Fruit fly (Drosophila melanogaster) whole organism, embryonic: ENCODE measurements around the gene Ubc6.
A peak's percentile ranks its signal among the peaks of the same experiment; 100 is the strongest.

ENCODE experiments used
- Antp ChIP-seq: fragments of 200-800 bp; sonication (Bioruptor generic); optimal IDR thresholded peaks from 3 replicates; lab custom pipeline; 2016; ENCODE audit warnings: missing biosample characterization, missing genetic modification characterization
- BtbVII ChIP-seq: fragments of 200-800 bp; sonication (Bioruptor generic); optimal IDR thresholded peaks from 3 replicates; lab custom pipeline; 2017; ENCODE audit warnings: missing biosample characterization, mild to moderate bottlenecking, missing genetic modification characterization
- CG10462 ChIP-seq: fragments of 200-800 bp; sonication (Bioruptor generic); optimal IDR thresholded peaks from 2 replicates; lab custom pipeline; 2016; ENCODE audit warnings: missing biosample characterization, missing genetic modification characterization
- CG10543 ChIP-seq: fragments of 200-800 bp; sonication (Bioruptor generic); optimal IDR thresholded peaks from 3 replicates; lab custom pipeline; 2017; ENCODE audit warnings: missing biosample characterization, mild to moderate bottlenecking, missing genetic modification characterization, moderate library complexity
- CG10654 ChIP-seq: fragments of 200-800 bp; sonication (Bioruptor generic); optimal IDR thresholded peaks from 2 replicates; lab custom pipeline; 2016; ENCODE audit warnings: missing biosample characterization, missing genetic modification characterization
- CG11247 ChIP-seq: fragments of 200-800 bp; sonication (Bioruptor generic); IDR thresholded peaks from 2 replicates; pipeline ENCODE4 v1.3.6; 2022; ENCODE audit warnings: missing biosample characterization, missing genetic modification characterization
- CG12219 ChIP-seq: fragments of 200-800 bp; sonication (Bioruptor generic); optimal IDR thresholded peaks from 3 replicates; lab custom pipeline; 2018; ENCODE audit warnings: missing biosample characterization, mild to moderate bottlenecking, missing genetic modification characterization
- CG15269 ChIP-seq: fragments of 200-800 bp; sonication (Bioruptor generic); optimal IDR thresholded peaks from 2 replicates; lab custom pipeline; 2018; ENCODE audit warnings: missing biosample characterization, mild to moderate bottlenecking, missing genetic modification characterization, moderate library complexity
- CG16779 ChIP-seq: fragments of 200-800 bp; sonication (Bioruptor generic); IDR thresholded peaks from 2 replicates; pipeline ENCODE4 v1.3.6; 2022; ENCODE audit warnings: missing biosample characterization, missing genetic modification characterization
- CG17829 ChIP-seq: fragments of 200-800 bp; optimal IDR thresholded peaks from 2 replicates; lab custom pipeline; 2019; ENCODE audit warnings: missing biosample characterization, mild to moderate bottlenecking, missing genetic modification characterization, moderate library complexity
- CG17912 ChIP-seq: fragments of 200-800 bp; sonication (Bioruptor generic); optimal IDR thresholded peaks from 2 replicates; lab custom pipeline; 2018; ENCODE audit warnings: missing biosample characterization, mild to moderate bottlenecking, missing genetic modification characterization
- CG2120 ChIP-seq: fragments of 200-800 bp; sonication (Bioruptor generic); optimal IDR thresholded peaks from 3 replicates; lab custom pipeline; 2016; ENCODE audit warnings: missing biosample characterization, missing genetic modification characterization
- CG2712 ChIP-seq: fragments of 200-800 bp; optimal IDR thresholded peaks from 3 replicates; lab custom pipeline; 2019; ENCODE audit warnings: missing biosample characterization, mild to moderate bottlenecking, missing genetic modification characterization, moderate library complexity
- CG31224 ChIP-seq: fragments of 200-800 bp; sonication (Bioruptor generic); IDR thresholded peaks from 2 replicates; pipeline ENCODE4 v1.3.6; 2022; ENCODE audit warnings: missing biosample characterization, missing genetic modification characterization
- CG4282 ChIP-seq: fragments of 200-800 bp; sonication (Bioruptor generic); optimal IDR thresholded peaks from 2 replicates; lab custom pipeline; 2016; ENCODE audit warnings: missing biosample characterization, missing genetic modification characterization
- CG6272 ChIP-seq: fragments of 200-800 bp; sonication (Bioruptor generic); IDR thresholded peaks from 2 replicates; pipeline ENCODE4 v1.3.6; 2022; ENCODE audit warnings: missing biosample characterization, missing genetic modification characterization
- CG8281 ChIP-seq: fragments of 200-800 bp; sonication (Bioruptor generic); optimal IDR thresholded peaks from 2 replicates; lab custom pipeline; 2018; ENCODE audit warnings: missing biosample characterization, mild to moderate bottlenecking, missing genetic modification characterization, moderate library complexity
- CkIIα-i1 ChIP-seq: fragments of 200-800 bp; sonication (Bioruptor generic); IDR thresholded peaks from 2 replicates; pipeline ENCODE4 v1.3.6; 2022; ENCODE audit warnings: missing biosample characterization, missing genetic modification characterization
- CrebB ChIP-seq: fragments of 200-800 bp; sonication (Bioruptor generic); optimal IDR thresholded peaks from 3 replicates; lab custom pipeline; 2018; ENCODE audit warnings: missing biosample characterization, mild to moderate bottlenecking, missing genetic modification characterization
- D ChIP-seq, 2 experiments: fragments of 200-800 bp in 1 of 2; fragments of >200 bp in 1 of 2; sonication (Bioruptor generic) in 1 of 2; optimal IDR thresholded peaks; 2 replicates in 1 of 2; 3 replicates in 1 of 2; lab custom pipeline; 2017; ENCODE audit warnings: mild to moderate bottlenecking in 1 of 2, missing biosample characterization in 1 of 2, missing genetic modification characterization in 1 of 2, missing genetic modification reagents in 1 of 2
- Dp ChIP-seq: fragments of 200-800 bp; sonication (Bioruptor generic); optimal IDR thresholded peaks from 2 replicates; lab custom pipeline; 2018; ENCODE audit warnings: missing biosample characterization, mild to moderate bottlenecking, missing genetic modification characterization, moderate library complexity
- Elba2 ChIP-seq: fragments of 200-800 bp; sonication (Bioruptor generic); optimal IDR thresholded peaks from 3 replicates; lab custom pipeline; 2016; ENCODE audit warnings: missing biosample characterization, missing genetic modification characterization
- Ets65A ChIP-seq: fragments of 200-800 bp; sonication (Bioruptor generic); peaks from one replicate; lab custom pipeline; 2016; ENCODE audit warnings: missing biosample characterization, missing genetic modification characterization
- Fer3 ChIP-seq: fragments of 200-800 bp; sonication (Bioruptor generic); optimal IDR thresholded peaks from 2 replicates; lab custom pipeline; 2018; ENCODE audit warnings: missing biosample characterization, mild to moderate bottlenecking, missing genetic modification characterization, moderate library complexity
- Jarid2 ChIP-seq: fragments of 200-800 bp; sonication (Bioruptor generic); optimal IDR thresholded peaks from 3 replicates; lab custom pipeline; 2017; ENCODE audit warnings: mild to moderate bottlenecking, missing biosample characterization, missing genetic modification reagents, missing genetic modification characterization
- Mad ChIP-seq: fragments of 200-800 bp; sonication (Bioruptor generic); optimal IDR thresholded peaks from 2 replicates; lab custom pipeline; 2016; ENCODE audit warnings: missing biosample characterization, missing genetic modification characterization
- Med ChIP-seq: fragments of 200-800 bp; sonication (Bioruptor generic); peaks from one replicate; lab custom pipeline; 2016; ENCODE audit warnings: missing biosample characterization, missing genetic modification characterization, mild to moderate bottlenecking, inconsistent platforms, moderate library complexity
- Mes4 ChIP-seq: fragments of 200-800 bp; sonication (Bioruptor generic); optimal IDR thresholded peaks from 2 replicates; lab custom pipeline; 2016; ENCODE audit warnings: missing biosample characterization, missing genetic modification characterization
- Oli ChIP-seq: fragments of 200-800 bp; sonication (Bioruptor generic); optimal IDR thresholded peaks from 2 replicates; lab custom pipeline; 2018; ENCODE audit warnings: missing biosample characterization, mild to moderate bottlenecking, missing genetic modification characterization, moderate library complexity
- Pdp1 ChIP-seq, 2 experiments: fragments of 200-800 bp; sonication (Bioruptor generic); optimal IDR thresholded peaks; 3 replicates each; lab custom pipeline; 2016; ENCODE audit warnings: missing biosample characterization in 2 of 2, missing genetic modification characterization in 2 of 2, mild to moderate bottlenecking in 1 of 2, moderate library complexity in 1 of 2
- Side ChIP-seq: fragments of 200-800 bp; sonication (Bioruptor generic); optimal IDR thresholded peaks from 2 replicates; lab custom pipeline; 2016; ENCODE audit warnings: missing biosample characterization, missing genetic modification characterization
- Trl ChIP-seq, 3 experiments: fragments of >200 bp in 2 of 3; fragments of 200-800 bp in 1 of 3; sonication (Bioruptor generic) in 1 of 3; optimal IDR thresholded peaks; 2 replicates in 1 of 3; 3 replicates in 2 of 3; lab custom pipeline; 2016 to 2017; ENCODE audit warnings: missing biosample characterization in 1 of 3, missing genetic modification characterization in 1 of 3
- aop ChIP-seq: fragments of 200-800 bp; sonication (Bioruptor generic); IDR thresholded peaks from 2 replicates; pipeline ENCODE4 v1.3.6; 2022; ENCODE audit warnings: missing biosample characterization, missing genetic modification characterization
- ara ChIP-seq: fragments of 200-800 bp; sonication (Bioruptor generic); IDR thresholded peaks from 2 replicates; pipeline ENCODE4 v1.3.6; 2022; ENCODE audit warnings: missing biosample characterization, missing genetic modification characterization
- bbx ChIP-seq: fragments of 200-800 bp; sonication (Bioruptor generic); IDR thresholded peaks from 2 replicates; pipeline ENCODE4 v1.3.6; 2022; ENCODE audit warnings: missing biosample characterization, missing genetic modification characterization; ENCODE audit not compliant: partially characterized antibody
- croc ChIP-seq: fragments of 200-800 bp; sonication (Bioruptor generic); conservative IDR thresholded peaks from 3 replicates; pipeline ENCODE4 v1.3.6; 2022; ENCODE audit warnings: missing biosample characterization, missing genetic modification characterization
- emc ChIP-seq: fragments of 200-800 bp; sonication (Bioruptor generic); optimal IDR thresholded peaks from 2 replicates; lab custom pipeline; 2016; ENCODE audit warnings: missing biosample characterization, missing genetic modification characterization
- fd102C ChIP-seq: fragments of 200-800 bp; sonication (Bioruptor generic); optimal IDR thresholded peaks from 2 replicates; lab custom pipeline; 2018; ENCODE audit warnings: missing biosample characterization, mild to moderate bottlenecking, missing genetic modification characterization, moderate library complexity
- jumu ChIP-seq: fragments of 200-800 bp; sonication (Bioruptor generic); optimal IDR thresholded peaks from 3 replicates; lab custom pipeline; 2016; ENCODE audit warnings: missing biosample characterization, missing genetic modification characterization
- ken ChIP-seq: fragments of 200-800 bp; sonication (Bioruptor generic); IDR thresholded peaks from 3 replicates; pipeline ENCODE4 v1.3.6; 2022; ENCODE audit warnings: missing biosample characterization, missing genetic modification characterization
- kni ChIP-seq: fragments of 200-800 bp; sonication (Bioruptor generic); optimal IDR thresholded peaks from 3 replicates; lab custom pipeline; 2017; ENCODE audit warnings: mild to moderate bottlenecking, missing biosample characterization, missing genetic modification reagents, missing genetic modification characterization
- lilli ChIP-seq: fragments of 200-800 bp; sonication (Bioruptor generic); optimal IDR thresholded peaks from 3 replicates; lab custom pipeline; 2016; ENCODE audit warnings: missing biosample characterization, missing genetic modification characterization
- pita ChIP-seq: fragments of 200-800 bp; sonication (Bioruptor generic); optimal IDR thresholded peaks from 2 replicates; lab custom pipeline; 2017; ENCODE audit warnings: missing biosample characterization, mild to moderate bottlenecking, missing genetic modification characterization
- pros ChIP-seq: fragments of 200-800 bp; sonication (Bioruptor generic); optimal IDR thresholded peaks from 3 replicates; lab custom pipeline; 2019; ENCODE audit warnings: missing biosample characterization, mild to moderate bottlenecking, missing genetic modification characterization, moderate library complexity
- sens ChIP-seq: fragments of 200-800 bp; sonication (Bioruptor generic); peaks from one replicate; lab custom pipeline; 2016; ENCODE audit warnings: missing biosample characterization, missing genetic modification characterization
- sisA ChIP-seq: fragments of 200-800 bp; sonication (Bioruptor generic); IDR thresholded peaks from 2 replicates; pipeline ENCODE4 v1.3.6; 2022; ENCODE audit warnings: missing biosample characterization, missing genetic modification characterization
- tgo ChIP-seq: fragments of 200-800 bp; sonication (Bioruptor generic); IDR thresholded peaks from 3 replicates; pipeline ENCODE4 v1.3.6; 2022; ENCODE audit warnings: missing biosample characterization, missing genetic modification characterization
- toy ChIP-seq: fragments of 200-800 bp; sonication (Bioruptor generic); IDR thresholded peaks from 2 replicates; pipeline ENCODE4 v1.3.6; 2022; ENCODE audit warnings: missing biosample characterization, missing genetic modification characterization
- usp ChIP-seq: fragments of >200 bp; optimal IDR thresholded peaks from 2 replicates; lab custom pipeline; 2017; ENCODE audit warnings: missing biosample characterization, missing genetic modification characterization
- zen ChIP-seq: fragments of 200-800 bp; sonication (Bioruptor generic); optimal IDR thresholded peaks from 3 replicates; lab custom pipeline; 2018; ENCODE audit warnings: missing biosample characterization, mild to moderate bottlenecking, missing genetic modification characterization, moderate library complexity
- zfh2 ChIP-seq: fragments of 200-800 bp; sonication (Bioruptor generic); optimal IDR thresholded peaks from 2 replicates; lab custom pipeline; 2016; ENCODE audit warnings: missing biosample characterization, missing genetic modification characterization

Gene Ubc6

dm6 chr3R:4947732-4948131, 4.8 kb downstream of the Ubc6 start:
- TF ChIP-seq CG16779 (no peak), usp (GFP tag; lab: Kevin White, UChicago) (no peak), CG10462 (no peak), Pdp1 (GFP tag; optimal IDR thresholded peaks at IDR 0.05; lab: Kevin White, UChicago) (peak in 1 of 2 experiments; percentile 5), Antp (GFP tag; lab: Kevin White, UChicago) (peak; percentile 13), Elba2 (GFP tag; lab: Kevin White, UChicago) (no peak), Dp (GFP tag; lab: Kevin White, UChicago) (no peak), CG2120 (GFP tag; lab: Kevin White, UChicago) (no peak), Jarid2 (GFP tag; lab: Kevin White, UChicago) (no peak), CG17829 (tag; lab: Kevin White, UChicago) (peak; percentile 28), CG10543 (GFP tag; lab: Kevin White, UChicago) (no peak), CrebB (no peak), CG11247 (GFP tag; lab: Robert Waterston, UW) (no peak), CG2712 (tag; lab: Kevin White, UChicago) (peak; percentile 3), CG17912 (GFP tag; lab: Kevin White, UChicago) (no peak), bbx (peak; percentile 14; the same call in 1 of the 2 replicates), tgo (no peak), CkIIα-i1 (GFP tag; lab: Robert Waterston, UW) (no peak), sens (GFP tag; lab: Kevin White, UChicago) (peak; percentile 39), jumu (GFP tag; lab: Kevin White, UChicago) (no peak), Oli (tag; lab: Kevin White, UChicago) (no peak), Mad (GFP tag; lab: Kevin White, UChicago) (no peak), fd102C (GFP tag; lab: Kevin White, UChicago) (peak; percentile 64), Med (GFP tag; lab: Kevin White, UChicago) (peak; percentile 72), Mes4 (no peak), sisA (GFP tag; lab: Robert Waterston, UW) (no peak), CG4282 (GFP tag; lab: Kevin White, UChicago) (no peak), ara (no peak), pros (GFP tag; lab: Kevin White, UChicago) (peak; percentile 40), CG8281 (tag; lab: Kevin White, UChicago) (no peak), Side (GFP tag; lab: Kevin White, UChicago) (peak; percentile 17), toy (GFP tag; lab: Robert Waterston, UW) (no peak), Fer3 (no peak), BtbVII (GFP tag; lab: Kevin White, UChicago) (no peak), lilli (GFP tag; lab: Kevin White, UChicago) (peak; percentile 4), CG6272 (GFP tag; lab: Robert Waterston, UW) (no peak), CG15269 (no peak), CG10654 (GFP tag; lab: Kevin White, UChicago) (no peak), Ets65A (GFP tag; lab: Kevin White, UChicago) (peak; percentile 5), zen (peak; percentile 43), emc (no peak), pita (GFP tag; lab: Kevin White, UChicago) (no peak), CG12219 (GFP tag; lab: Kevin White, UChicago) (no peak), ken (GFP tag; lab: Robert Waterston, UW) (no peak), CG31224 (GFP tag; lab: Robert Waterston, UW) (no peak), aop (no peak), zfh2 (GFP tag; lab: Kevin White, UChicago) (no peak), croc (GFP tag; lab: Robert Waterston, UW) (no peak), kni (GFP tag; lab: Kevin White, UChicago) (peak; percentile 21), D (optimal IDR thresholded peaks at IDR 0.05; lab: Kevin White, UChicago) (no peak), D (GFP tag; optimal IDR thresholded peaks at IDR 0.05; lab: Kevin White, UChicago) (no peak), Trl (optimal IDR thresholded peaks at IDR 0.05; lab: Kevin White, UChicago) (no peak), Trl (GFP tag; optimal IDR thresholded peaks at IDR 0.05; lab: Kevin White, UChicago) (peak; percentile 35)
